Fruit fly (Drosophila melanogaster) whole organism, embryonic: Measurements from ENCODE around the gene CG5171.

Experiments used
- Abd-B ChIP-seq: fragments of 200-800 bp; sonication (Bioruptor generic); optimal IDR thresholded peaks from 2 replicates; lab custom pipeline; 2018; ENCODE audit warnings: missing biosample characterization, mild to moderate bottlenecking, missing genetic modification characterization, moderate library complexity
- Bgb ChIP-seq: fragments of 200-800 bp; sonication (Bioruptor generic); IDR thresholded peaks from 2 replicates; pipeline ENCODE4 v1.3.6; 2022; ENCODE audit warnings: missing biosample characterization, missing genetic modification characterization; ENCODE audit not compliant: partially characterized antibody
- CG10431 ChIP-seq: fragments of 200-800 bp; sonication (Bioruptor generic); optimal IDR thresholded peaks from 3 replicates; lab custom pipeline; 2018; ENCODE audit warnings: missing biosample characterization, mild to moderate bottlenecking, missing genetic modification characterization
- CG11093 ChIP-seq: fragments of 200-800 bp; sonication (Bioruptor generic); IDR thresholded peaks from 3 replicates; pipeline ENCODE4 v1.3.6; 2022; ENCODE audit warnings: missing biosample characterization, missing genetic modification characterization
- CG14050 ChIP-seq: fragments of 200-800 bp; sonication (Bioruptor generic); IDR thresholded peaks from 3 replicates; pipeline ENCODE4 v1.3.6; 2022; ENCODE audit warnings: missing biosample characterization, missing genetic modification characterization
- CG1529 ChIP-seq: fragments of 200-800 bp; sonication (Bioruptor generic); optimal IDR thresholded peaks from 3 replicates; lab custom pipeline; 2018; ENCODE audit warnings: missing biosample characterization, missing genetic modification characterization
- CG15601 ChIP-seq: fragments of 200-800 bp; sonication (Bioruptor generic); optimal IDR thresholded peaks from 3 replicates; lab custom pipeline; 2019; ENCODE audit warnings: missing biosample characterization, mild to moderate bottlenecking, missing genetic modification characterization, moderate library complexity
- CG15696 ChIP-seq: fragments of 200-800 bp; sonication (Bioruptor generic); optimal IDR thresholded peaks from 2 replicates; lab custom pipeline; 2019; ENCODE audit warnings: missing biosample characterization, mild to moderate bottlenecking, missing genetic modification characterization, moderate library complexity
- CG17328 ChIP-seq: fragments of 200-800 bp; sonication (Bioruptor generic); IDR thresholded peaks from 2 replicates; pipeline ENCODE4 v1.3.6; 2022; ENCODE audit warnings: missing biosample characterization, missing genetic modification characterization
- CG17385 ChIP-seq: fragments of 200-800 bp; sonication (Bioruptor generic); optimal IDR thresholded peaks from 3 replicates; lab custom pipeline; 2018; ENCODE audit warnings: missing biosample characterization, mild to moderate bottlenecking, missing genetic modification characterization
- CG17829 ChIP-seq: fragments of 200-800 bp; optimal IDR thresholded peaks from 2 replicates; lab custom pipeline; 2019; ENCODE audit warnings: missing biosample characterization, mild to moderate bottlenecking, missing genetic modification characterization, moderate library complexity
- CG2712 ChIP-seq: fragments of 200-800 bp; optimal IDR thresholded peaks from 3 replicates; lab custom pipeline; 2019; ENCODE audit warnings: missing biosample characterization, mild to moderate bottlenecking, missing genetic modification characterization, moderate library complexity
- CG30431 ChIP-seq: fragments of 200-800 bp; sonication (Bioruptor generic); optimal IDR thresholded peaks from 2 replicates; lab custom pipeline; 2017; ENCODE audit warnings: missing biosample characterization, missing genetic modification characterization
- CG3163 ChIP-seq: fragments of 200-800 bp; sonication (Bioruptor generic); optimal IDR thresholded peaks from 3 replicates; lab custom pipeline; 2016; ENCODE audit warnings: missing biosample characterization, missing genetic modification characterization
- CG42726 ChIP-seq: fragments of 200-800 bp; sonication (Bioruptor generic); IDR thresholded peaks from 2 replicates; pipeline ENCODE4 v1.3.6; 2022; ENCODE audit warnings: missing biosample characterization, missing genetic modification characterization; ENCODE audit not compliant: partially characterized antibody
- CG4328 ChIP-seq: fragments of 200-800 bp; sonication (Bioruptor generic); optimal IDR thresholded peaks from 3 replicates; lab custom pipeline; 2017; ENCODE audit warnings: missing biosample characterization, missing genetic modification reagents, missing genetic modification characterization
- CG4730 ChIP-seq: fragments of 200-800 bp; sonication (Bioruptor generic); IDR thresholded peaks from 2 replicates; pipeline ENCODE4 v1.3.6; 2022; ENCODE audit warnings: missing biosample characterization, missing genetic modification characterization
- CG6175 ChIP-seq: fragments of 200-800 bp; sonication (Bioruptor generic); IDR thresholded peaks from 3 replicates; pipeline ENCODE4 v1.3.6; 2022; ENCODE audit warnings: missing biosample characterization, missing genetic modification characterization
- CG7786 ChIP-seq: fragments of 200-800 bp; sonication (Bioruptor generic); optimal IDR thresholded peaks from 2 replicates; lab custom pipeline; 2016; ENCODE audit warnings: missing biosample characterization, missing genetic modification characterization
- CG8924 ChIP-seq: fragments of 200-800 bp; optimal IDR thresholded peaks from 3 replicates; lab custom pipeline; 2019; ENCODE audit warnings: missing biosample characterization, mild to moderate bottlenecking, missing genetic modification characterization, moderate library complexity
- CG9437 ChIP-seq: fragments of 200-800 bp; sonication (Bioruptor generic); optimal IDR thresholded peaks from 2 replicates; lab custom pipeline; 2018; ENCODE audit warnings: missing biosample characterization, mild to moderate bottlenecking, missing genetic modification characterization
- Camta ChIP-seq: fragments of 200-800 bp; sonication (Bioruptor generic); optimal IDR thresholded peaks from 2 replicates; lab custom pipeline; 2016; ENCODE audit warnings: missing biosample characterization, missing genetic modification characterization
- Dip2 ChIP-seq: fragments of 200-800 bp; sonication (Bioruptor generic); IDR thresholded peaks from 2 replicates; pipeline ENCODE4 v1.3.6; 2022; ENCODE audit warnings: missing biosample characterization, missing genetic modification characterization
- Doc2 ChIP-seq: fragments of 200-800 bp; sonication (Bioruptor generic); IDR thresholded peaks from 2 replicates; pipeline ENCODE4 v1.3.6; 2022; ENCODE audit warnings: missing biosample characterization, missing genetic modification characterization
- Eip74EF ChIP-seq, 2 experiments: fragments of 200-800 bp in 1 of 2; fragments of >200 bp in 1 of 2; sonication (Bioruptor generic) in 1 of 2; optimal IDR thresholded peaks; 2 replicates each; lab custom pipeline; 2017 to 2019; ENCODE audit warnings: missing biosample characterization in 2 of 2, missing genetic modification characterization in 2 of 2, mild to moderate bottlenecking in 1 of 2, moderate library complexity in 1 of 2
- Fer3 ChIP-seq: fragments of 200-800 bp; sonication (Bioruptor generic); optimal IDR thresholded peaks from 2 replicates; lab custom pipeline; 2018; ENCODE audit warnings: missing biosample characterization, mild to moderate bottlenecking, missing genetic modification characterization, moderate library complexity
- Hey ChIP-seq: fragments of 200-800 bp; sonication (Bioruptor generic); optimal IDR thresholded peaks from 3 replicates; lab custom pipeline; 2018; ENCODE audit warnings: missing biosample characterization, mild to moderate bottlenecking, missing genetic modification characterization
- Hmr ChIP-seq: fragments of 200-800 bp; sonication (Bioruptor generic); optimal IDR thresholded peaks from 3 replicates; lab custom pipeline; 2017; ENCODE audit warnings: mild to moderate bottlenecking, missing biosample characterization, missing genetic modification reagents, missing genetic modification characterization
- Hsf ChIP-seq: fragments of 200-800 bp; sonication (Bioruptor generic); optimal IDR thresholded peaks from 3 replicates; lab custom pipeline; 2016; ENCODE audit warnings: missing biosample characterization, missing genetic modification characterization
- Lim3 ChIP-seq: fragments of 200-800 bp; sonication (Bioruptor generic); IDR thresholded peaks from 2 replicates; pipeline ENCODE4 v1.3.6; 2022; ENCODE audit warnings: missing biosample characterization, missing genetic modification characterization
- Med ChIP-seq: fragments of 200-800 bp; sonication (Bioruptor generic); peaks from one replicate; lab custom pipeline; 2016; ENCODE audit warnings: missing biosample characterization, missing genetic modification characterization, mild to moderate bottlenecking, inconsistent platforms, moderate library complexity
- Ptx1 ChIP-seq: fragments of 200-800 bp; sonication (Bioruptor generic); IDR thresholded peaks from 2 replicates; pipeline ENCODE4 v1.3.6; 2022; ENCODE audit warnings: missing biosample characterization, missing genetic modification characterization
- Trl ChIP-seq, 3 experiments: fragments of >200 bp in 2 of 3; fragments of 200-800 bp in 1 of 3; sonication (Bioruptor generic) in 1 of 3; optimal IDR thresholded peaks; 2 replicates in 1 of 3; 3 replicates in 2 of 3; lab custom pipeline; 2016 to 2017; ENCODE audit warnings: missing biosample characterization in 1 of 3, missing genetic modification characterization in 1 of 3
- ato ChIP-seq: fragments of 200-800 bp; sonication (Bioruptor generic); IDR thresholded peaks from 2 replicates; pipeline ENCODE4 v1.3.6; 2022; ENCODE audit warnings: missing biosample characterization, missing genetic modification characterization; ENCODE audit not compliant: partially characterized antibody
- dmrt99B ChIP-seq: fragments of 200-800 bp; sonication (Bioruptor generic); optimal IDR thresholded peaks from 2 replicates; lab custom pipeline; 2018; ENCODE audit warnings: missing biosample characterization, mild to moderate bottlenecking, missing genetic modification characterization, moderate library complexity
- dysf ChIP-seq: fragments of 200-800 bp; sonication (Bioruptor generic); IDR thresholded peaks from 3 replicates; pipeline ENCODE4 v1.3.6; 2022; ENCODE audit warnings: missing biosample characterization, missing genetic modification characterization
- fru ChIP-seq: fragments of >200 bp; optimal IDR thresholded peaks from 2 replicates; lab custom pipeline; 2017
- gsb ChIP-seq: fragments of 200-800 bp; sonication (Bioruptor generic); IDR thresholded peaks from 2 replicates; pipeline ENCODE4 v1.3.6; 2022; ENCODE audit warnings: missing biosample characterization, missing genetic modification characterization
- mam ChIP-seq: fragments of 200-800 bp; sonication (Bioruptor generic); optimal IDR thresholded peaks from 3 replicates; lab custom pipeline; 2016; ENCODE audit warnings: missing biosample characterization, missing genetic modification characterization
- mirr ChIP-seq: fragments of 200-800 bp; sonication (Bioruptor generic); optimal IDR thresholded peaks from 3 replicates; lab custom pipeline; 2018; ENCODE audit warnings: missing biosample characterization, mild to moderate bottlenecking, missing genetic modification characterization
- pan ChIP-seq, 4 experiments: fragments of >200 bp in 3 of 4; fragments of 200-800 bp in 1 of 4; sonication (Bioruptor generic) in 1 of 4; optimal IDR thresholded peaks in 3 of 4; IDR thresholded peaks in 1 of 4; 2 replicates each; pipeline versions ENCODE4 v1.3.6 to Lab custom; 2017 to 2022; ENCODE audit warnings: missing biosample characterization in 2 of 4, missing genetic modification characterization in 2 of 4, mixed read lengths in 1 of 4
- prd ChIP-seq, 3 experiments: fragments of >200 bp in 2 of 3; fragments of 200-800 bp in 1 of 3; sonication (Bioruptor generic) in 1 of 3; optimal IDR thresholded peaks in 2 of 3; IDR thresholded peaks in 1 of 3; 2 replicates in 2 of 3; 3 replicates in 1 of 3; pipeline versions ENCODE4 v1.3.6 to Lab custom; 2017 to 2022; ENCODE audit warnings: missing biosample characterization in 1 of 3, missing genetic modification characterization in 1 of 3
- rib ChIP-seq: fragments of 200-800 bp; sonication (Bioruptor generic); IDR thresholded peaks from 2 replicates; pipeline ENCODE4 v1.3.6; 2022; ENCODE audit warnings: missing biosample characterization, missing genetic modification characterization
- schlank ChIP-seq: fragments of 200-800 bp; sonication (Bioruptor generic); optimal IDR thresholded peaks from 2 replicates; lab custom pipeline; 2018; ENCODE audit warnings: missing biosample characterization, mild to moderate bottlenecking, missing genetic modification characterization
- sr ChIP-seq: fragments of 200-800 bp; sonication (Bioruptor generic); IDR thresholded peaks from 3 replicates; pipeline ENCODE4 v1.3.6; 2022; ENCODE audit warnings: missing biosample characterization, missing genetic modification characterization
- ttk ChIP-seq: fragments of 200-800 bp; sonication (Bioruptor generic); IDR thresholded peaks from 2 replicates; pipeline ENCODE4 v2.1.2; 2022; ENCODE audit warnings: missing biosample characterization, missing genetic modification characterization
- wdn ChIP-seq: fragments of 200-800 bp; sonication (Bioruptor generic); IDR thresholded peaks from 2 replicates; pipeline ENCODE4 v1.3.6; 2022; ENCODE audit warnings: missing biosample characterization, missing genetic modification characterization

The CG5171 gene

DNA sequence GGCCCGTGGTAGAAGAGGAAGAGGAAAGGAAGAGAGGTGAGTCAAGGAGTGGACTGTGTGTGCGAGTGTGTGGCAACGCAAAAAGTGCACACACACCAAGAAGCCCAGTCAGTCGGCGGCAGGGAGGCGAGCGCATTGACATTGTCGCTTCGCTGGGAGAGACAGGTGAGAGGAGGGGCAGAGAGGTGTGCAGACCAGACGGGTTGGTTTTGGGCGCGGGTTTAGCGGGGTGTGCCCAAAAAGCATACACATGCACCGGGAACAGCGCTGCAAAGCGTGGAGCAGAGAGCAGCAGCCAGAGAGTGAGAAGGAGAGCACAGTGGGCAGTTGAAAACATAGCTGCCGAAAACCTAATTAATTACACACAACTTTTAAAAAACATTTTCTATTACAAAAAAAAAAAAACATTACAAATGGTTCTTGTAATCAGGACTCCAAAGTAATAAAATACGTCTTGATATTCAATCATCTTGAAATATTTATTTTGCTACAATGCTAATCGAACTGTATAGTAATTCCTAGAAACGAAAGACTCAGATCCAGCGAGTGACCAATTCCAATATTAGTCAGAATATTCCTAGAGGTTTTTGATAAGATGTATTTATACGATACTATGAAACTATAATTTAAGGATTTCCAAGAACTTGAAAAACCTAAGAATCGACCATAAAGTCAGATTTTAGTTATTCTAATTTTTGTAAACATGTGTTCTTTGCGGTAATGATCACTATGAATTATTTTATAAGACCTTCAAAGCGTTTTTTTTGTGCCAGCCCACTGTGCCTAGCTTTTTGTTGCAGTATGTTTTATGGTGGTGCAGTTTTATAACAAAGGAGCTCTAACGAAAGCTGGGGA lies 21.5 kb downstream of the CG5171 start (continued):
- no peak for TF ChIP-seq CG1529
- no peak for TF ChIP-seq CG17829 (tag; lab: Kevin White, UChicago)
- 0 out of 2 replicates have a peak, but pooled peaks have one; percentile 40 for TF ChIP-seq CG42726 (GFP tag; lab: Robert Waterston, UW)
- no peak for TF ChIP-seq fru (lab: Kevin White, UChicago)
- TF ChIP-seq Hsf (GFP tag; lab: Kevin White, UChicago), result no peak
- TF ChIP-seq gsb (GFP tag; lab: Robert Waterston, UW), result 0 out of 2 replicates have a peak, but pooled peaks have one; percentile 13
- TF ChIP-seq Eip74EF (GFP tag; optimal IDR thresholded peaks at IDR 0.05; lab: Kevin White, UChicago), result no peak
- no peak for TF ChIP-seq Hmr
- no peak for TF ChIP-seq Doc2
- TF ChIP-seq ttk (GFP tag; lab: Robert Waterston, UW), result 0 out of 2 replicates have a peak, but pooled peaks have one; percentile 8
- TF ChIP-seq CG17328 (GFP tag; lab: Robert Waterston, UW), result no peak
- 0 out of 3 replicates have a peak, but pooled peaks have one; percentile 25 for TF ChIP-seq CG6175 (GFP tag; lab: Robert Waterston, UW)
- peak; percentile 28; the same call in 1 of the 2 replicates for TF ChIP-seq rib (GFP tag; lab: Robert Waterston, UW)
- no peak for TF ChIP-seq dysf (GFP tag; lab: Robert Waterston, UW)
- no peak for TF ChIP-seq schlank
- TF ChIP-seq mirr (GFP tag; lab: Kevin White, UChicago), result no peak
- no peak for TF ChIP-seq wdn (GFP tag; lab: Robert Waterston, UW)
- TF ChIP-seq CG15696, result no peak
- TF ChIP-seq CG9437, result peak; percentile 21
- TF ChIP-seq Bgb (GFP tag; lab: Robert Waterston, UW), result no peak
- no peak for TF ChIP-seq CG10431
- no peak for TF ChIP-seq CG4328 (GFP tag; lab: Kevin White, UChicago)
- TF ChIP-seq Ptx1 (GFP tag; lab: Robert Waterston, UW), result no peak
- no peak for TF ChIP-seq pan (optimal IDR thresholded peaks at IDR 0.05; lab: Kevin White, UChicago)
- TF ChIP-seq pan (GFP tag; optimal IDR thresholded peaks at IDR 0.05 in 1 of 2, IDR thresholded peaks at IDR 0.05 in 1 of 2), result no peak
- 0 out of 2 replicates have a peak, but pooled peaks have one; percentile 11 for TF ChIP-seq Dip2 (GFP tag; lab: Robert Waterston, UW)
- TF ChIP-seq CG4730 (GFP tag; lab: Robert Waterston, UW), result no peak
- TF ChIP-seq Abd-B (GFP tag; lab: Kevin White, UChicago), result no peak
- no peak for TF ChIP-seq prd (optimal IDR thresholded peaks at IDR 0.05; lab: Kevin White, UChicago)
- TF ChIP-seq prd (GFP tag; IDR thresholded peaks at IDR 0.05; lab: Robert Waterston, UW), result no peak
- no peak for TF ChIP-seq Camta (GFP tag; lab: Kevin White, UChicago)
- TF ChIP-seq dmrt99B, result peak; percentile 15
- no peak for TF ChIP-seq ato (GFP tag; lab: Robert Waterston, UW)
- TF ChIP-seq CG17385 (GFP tag; lab: Kevin White, UChicago), result no peak
- TF ChIP-seq CG3163, result no peak
- TF ChIP-seq CG14050 (GFP tag; lab: Robert Waterston, UW), result no peak
- TF ChIP-seq CG7786 (GFP tag; lab: Kevin White, UChicago), result no peak
- TF ChIP-seq Lim3 (GFP tag; lab: Robert Waterston, UW), result no peak
- TF ChIP-seq CG11093 (GFP tag; lab: Robert Waterston, UW), result no peak
- TF ChIP-seq Med (GFP tag; lab: Kevin White, UChicago), result peak; percentile 68
- TF ChIP-seq CG15601 (tag; lab: Kevin White, UChicago), result peak; percentile 0
- no peak for TF ChIP-seq Hey (tag; lab: Kevin White, UChicago)
- no peak for TF ChIP-seq mam (GFP tag; lab: Kevin White, UChicago)
- TF ChIP-seq Fer3 (tag; lab: Kevin White, UChicago), result no peak
- TF ChIP-seq CG2712, result peak; percentile 22
- TF ChIP-seq sr, result 0 out of 3 replicates have a peak, but pooled peaks have one; percentile 21
- peak in 1 of 2 experiments; percentile 47 for TF ChIP-seq Trl (optimal IDR thresholded peaks at IDR 0.05; lab: Kevin White, UChicago)
- no peak for TF ChIP-seq Trl (GFP tag; optimal IDR thresholded peaks at IDR 0.05; lab: Kevin White, UChicago)
- TF ChIP-seq CG30431 (GFP tag; lab: Kevin White, UChicago), result peak; percentile 7
- no peak for TF ChIP-seq CG8924
